Worm (Caenorhabditis elegans): Measurements from ENCODE around the gene akt-1.

- no peak for TF ChIP-seq snpc-4 (tag; optimal IDR thresholded peaks at IDR 0.05)
- no peak for TF ChIP-seq nhr-11 (tag; optimal IDR thresholded peaks at IDR 0.05)
- no peak for TF ChIP-seq mbf-1 (tag; optimal IDR thresholded peaks at IDR 0.05)
- TF ChIP-seq nhr-12 (tag; optimal IDR thresholded peaks at IDR 0.05), result no peak
- TF ChIP-seq blmp-1 (tag; optimal IDR thresholded peaks at IDR 0.05; ENCODE audit: insufficient read depth), result no peak
- no peak for TF ChIP-seq fos-1 (tag; optimal IDR thresholded peaks at IDR 0.05)
- no peak for TF ChIP-seq nhr-237 (tag; optimal IDR thresholded peaks at IDR 0.05)
Observed at ce11 chrV:10239861-10240260, 8.8 kb upstream of the akt-1 start, which contains the start of gene fipr-8.

All from whole organism, L2 larva.